Fruit fly (Drosophila melanogaster) Kc167 (cell line): ENCODE measurements around the gene CG7824.

Experiments
- Myc ChIP-seq: fragments of >200 bp; optimal IDR thresholded peaks from 2 replicates; lab custom pipeline; 2017; ENCODE audit warnings: missing external identifiers
- h ChIP-seq: fragments of >200 bp; optimal IDR thresholded peaks from 3 replicates; lab custom pipeline; 2018; ENCODE audit warnings: missing external identifiers
- ttk ChIP-seq: sonication (Bioruptor generic); optimal IDR thresholded peaks from 2 replicates; lab custom pipeline; 2017; ENCODE audit warnings: missing external identifiers

DNA sequence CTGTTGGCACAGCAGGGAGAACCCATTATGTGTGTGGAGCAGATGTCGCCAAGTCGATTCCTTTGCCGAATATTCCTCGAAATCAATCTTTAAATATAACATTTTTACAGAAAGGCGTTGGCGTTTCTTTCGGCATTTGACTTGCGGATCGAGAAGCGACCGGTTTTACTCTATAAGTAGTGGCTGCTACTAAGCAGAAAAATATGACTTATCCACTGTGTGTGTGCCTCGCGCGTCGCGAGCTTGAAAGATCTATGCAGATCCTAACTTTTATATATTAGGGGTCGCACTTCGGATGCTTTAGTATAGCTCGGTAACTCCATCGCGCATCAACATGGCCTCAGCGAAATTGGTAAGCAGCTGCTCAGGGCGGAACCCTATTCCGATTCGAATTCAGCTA lies 46.4 kb upstream of the CG7824 start, which contains the start of gene CG15515:
- TF ChIP-seq Myc (no peak), h (lab: Kevin White, UChicago) (no peak), ttk (no peak)
